Fruit fly (Drosophila melanogaster) whole organism, embryonic: ENCODE measurements around the gene IntS6.
A peak's percentile ranks its signal among the peaks of the same experiment; 100 is the strongest.

ENCODE experiments used
- Ada2b ChIP-seq: fragments of 200-800 bp; sonication (Bioruptor generic); IDR thresholded peaks from 2 replicates; pipeline ENCODE4 v1.3.6; 2022; ENCODE audit warnings: missing biosample characterization, missing genetic modification characterization
- Bgb ChIP-seq: fragments of 200-800 bp; sonication (Bioruptor generic); IDR thresholded peaks from 2 replicates; pipeline ENCODE4 v1.3.6; 2022; ENCODE audit warnings: missing biosample characterization, missing genetic modification characterization; ENCODE audit not compliant: partially characterized antibody
- CG10366 ChIP-seq: fragments of 200-800 bp; sonication (Bioruptor generic); IDR thresholded peaks from 2 replicates; pipeline ENCODE4 v1.3.6; 2022; ENCODE audit warnings: missing biosample characterization, missing genetic modification characterization
- CG11247 ChIP-seq: fragments of 200-800 bp; sonication (Bioruptor generic); IDR thresholded peaks from 2 replicates; pipeline ENCODE4 v1.3.6; 2022; ENCODE audit warnings: missing biosample characterization, missing genetic modification characterization
- CG12155 ChIP-seq: fragments of 200-800 bp; sonication (Bioruptor generic); optimal IDR thresholded peaks from 3 replicates; lab custom pipeline; 2016; ENCODE audit warnings: missing biosample characterization, missing genetic modification characterization
- CG12942 ChIP-seq: fragments of 200-800 bp; sonication (Bioruptor generic); optimal IDR thresholded peaks from 3 replicates; lab custom pipeline; 2016; ENCODE audit warnings: missing biosample characterization, missing genetic modification characterization
- CG13424 ChIP-seq: fragments of 200-800 bp; sonication (Bioruptor generic); optimal IDR thresholded peaks from 2 replicates; lab custom pipeline; 2019; ENCODE audit warnings: missing biosample characterization, mild to moderate bottlenecking, missing genetic modification characterization, moderate library complexity
- CG15514 ChIP-seq: fragments of 200-800 bp; sonication (Bioruptor generic); optimal IDR thresholded peaks from 3 replicates; lab custom pipeline; 2017; ENCODE audit warnings: missing biosample characterization, missing genetic modification characterization, mild to moderate bottlenecking, moderate library complexity, missing genetic modification reagents
- CG17361 ChIP-seq: fragments of 200-800 bp; sonication (Bioruptor generic); IDR thresholded peaks from 3 replicates; pipeline ENCODE4 v1.3.6; 2022; ENCODE audit warnings: missing biosample characterization, missing genetic modification characterization
- CG17568 ChIP-seq: fragments of 200-800 bp; sonication (Bioruptor generic); optimal IDR thresholded peaks from 2 replicates; lab custom pipeline; 2018; ENCODE audit warnings: missing biosample characterization, mild to moderate bottlenecking, missing genetic modification characterization, moderate library complexity
- CG17802 ChIP-seq: fragments of 200-800 bp; sonication (Bioruptor generic); optimal IDR thresholded peaks from 2 replicates; lab custom pipeline; 2018; ENCODE audit warnings: missing biosample characterization, mild to moderate bottlenecking, missing genetic modification characterization, moderate library complexity
- CG18619 ChIP-seq: fragments of 200-800 bp; sonication (Bioruptor generic); optimal IDR thresholded peaks from 3 replicates; lab custom pipeline; 2017; ENCODE audit warnings: missing biosample characterization, mild to moderate bottlenecking, missing genetic modification characterization
- CG32532 ChIP-seq: fragments of 200-800 bp; sonication (Bioruptor generic); IDR thresholded peaks from 2 replicates; pipeline ENCODE4 v1.3.6; 2022; ENCODE audit warnings: missing biosample characterization, missing genetic modification characterization
- CG33213 ChIP-seq: fragments of 200-800 bp; sonication (Bioruptor generic); optimal IDR thresholded peaks from 3 replicates; lab custom pipeline; 2016; ENCODE audit warnings: missing biosample characterization, missing genetic modification characterization
- CG3726 ChIP-seq: fragments of 200-800 bp; sonication (Bioruptor generic); IDR thresholded peaks from 3 replicates; pipeline ENCODE4, ENCODE4 v1.3.6; 2022; ENCODE audit warnings: missing biosample characterization, missing genetic modification characterization
- CG3838 ChIP-seq: fragments of 200-800 bp; sonication (Bioruptor generic); optimal IDR thresholded peaks from 3 replicates; lab custom pipeline; 2016; ENCODE audit warnings: missing biosample characterization, missing genetic modification characterization
- CG4820 ChIP-seq: fragments of 200-800 bp; sonication (Bioruptor generic); optimal IDR thresholded peaks from 3 replicates; lab custom pipeline; 2016; ENCODE audit warnings: missing biosample characterization, missing genetic modification characterization
- CG7786 ChIP-seq: fragments of 200-800 bp; sonication (Bioruptor generic); optimal IDR thresholded peaks from 2 replicates; lab custom pipeline; 2016; ENCODE audit warnings: missing biosample characterization, missing genetic modification characterization
- CG7987 ChIP-seq: fragments of 200-800 bp; sonication (Bioruptor generic); optimal IDR thresholded peaks from 2 replicates; lab custom pipeline; 2018; ENCODE audit warnings: missing biosample characterization, mild to moderate bottlenecking, missing genetic modification characterization, moderate library complexity
- Dad ChIP-seq: fragments of 200-800 bp; sonication (Bioruptor generic); optimal IDR thresholded peaks from 3 replicates; lab custom pipeline; 2016; ENCODE audit warnings: missing biosample characterization, missing genetic modification characterization
- Dp ChIP-seq: fragments of 200-800 bp; sonication (Bioruptor generic); optimal IDR thresholded peaks from 2 replicates; lab custom pipeline; 2018; ENCODE audit warnings: missing biosample characterization, mild to moderate bottlenecking, missing genetic modification characterization, moderate library complexity
- E2f2 ChIP-seq: fragments of 200-800 bp; sonication (Bioruptor generic); IDR thresholded peaks from 2 replicates; pipeline ENCODE4 v1.3.6; 2022; ENCODE audit warnings: missing biosample characterization, missing genetic modification characterization
- Elba2 ChIP-seq: fragments of 200-800 bp; sonication (Bioruptor generic); optimal IDR thresholded peaks from 3 replicates; lab custom pipeline; 2016; ENCODE audit warnings: missing biosample characterization, missing genetic modification characterization
- Ets97D ChIP-seq: fragments of 200-800 bp; sonication (Bioruptor generic); optimal IDR thresholded peaks from 3 replicates; lab custom pipeline; 2016; ENCODE audit warnings: missing biosample characterization, missing genetic modification characterization
- MESR4 ChIP-seq: fragments of 200-800 bp; sonication (Bioruptor generic); optimal IDR thresholded peaks from 2 replicates; lab custom pipeline; 2018; ENCODE audit warnings: missing biosample characterization, mild to moderate bottlenecking, missing genetic modification characterization, moderate library complexity
- NfI ChIP-seq: fragments of 200-800 bp; sonication (Bioruptor generic); optimal IDR thresholded peaks from 3 replicates; lab custom pipeline; 2018; ENCODE audit warnings: missing biosample characterization, mild to moderate bottlenecking, missing genetic modification characterization, moderate library complexity
- PHDP ChIP-seq: fragments of 200-800 bp; sonication (Bioruptor generic); optimal IDR thresholded peaks from 3 replicates; lab custom pipeline; 2018; ENCODE audit warnings: missing biosample characterization, mild to moderate bottlenecking, missing genetic modification characterization, moderate library complexity
- Ravus ChIP-seq: fragments of 200-800 bp; sonication (Bioruptor generic); IDR thresholded peaks from 2 replicates; pipeline ENCODE4 v1.3.6; 2022; ENCODE audit warnings: missing biosample characterization, missing genetic modification characterization
- Rx ChIP-seq: fragments of 200-800 bp; sonication (Bioruptor generic); IDR thresholded peaks from 2 replicates; pipeline ENCODE4 v1.3.6; 2022; ENCODE audit warnings: missing biosample characterization, missing genetic modification characterization
- Six4 ChIP-seq: fragments of 200-800 bp; sonication (Bioruptor generic); optimal IDR thresholded peaks from 2 replicates; lab custom pipeline; 2016; ENCODE audit warnings: missing biosample characterization, missing genetic modification characterization
- Taf1 ChIP-seq: fragments of 200-800 bp; sonication (Bioruptor generic); IDR thresholded peaks from 2 replicates; pipeline ENCODE4 v1.3.6; 2022; ENCODE audit warnings: missing biosample characterization, missing genetic modification characterization
- Xbp1 ChIP-seq: fragments of 200-800 bp; sonication (Bioruptor generic); optimal IDR thresholded peaks from 3 replicates; lab custom pipeline; 2016; ENCODE audit warnings: missing biosample characterization, mild to moderate bottlenecking, missing genetic modification characterization
- abd-A ChIP-seq: fragments of 200-800 bp; sonication (Bioruptor generic); optimal IDR thresholded peaks from 3 replicates; lab custom pipeline; 2019; ENCODE audit warnings: missing biosample characterization, mild to moderate bottlenecking, missing genetic modification characterization, moderate library complexity
- ac ChIP-seq: fragments of 200-800 bp; sonication (Bioruptor generic); optimal IDR thresholded peaks from 3 replicates; lab custom pipeline; 2017; ENCODE audit warnings: missing biosample characterization, mild to moderate bottlenecking, missing genetic modification characterization
- bbx ChIP-seq: fragments of 200-800 bp; sonication (Bioruptor generic); IDR thresholded peaks from 2 replicates; pipeline ENCODE4 v1.3.6; 2022; ENCODE audit warnings: missing biosample characterization, missing genetic modification characterization; ENCODE audit not compliant: partially characterized antibody
- gcm2 ChIP-seq: fragments of 200-800 bp; sonication (Bioruptor generic); optimal IDR thresholded peaks from 2 replicates; lab custom pipeline; 2016; ENCODE audit warnings: missing biosample characterization, missing genetic modification characterization
- grau ChIP-seq: fragments of 200-800 bp; optimal IDR thresholded peaks from 3 replicates; lab custom pipeline; 2019; ENCODE audit warnings: missing biosample characterization, mild to moderate bottlenecking, missing genetic modification characterization, moderate library complexity
- hkb ChIP-seq, 2 experiments: fragments of 200-800 bp in 1 of 2; fragments of >200 bp in 1 of 2; sonication (Bioruptor generic) in 1 of 2; IDR thresholded peaks in 1 of 2; optimal IDR thresholded peaks in 1 of 2; 2 replicates each; pipeline versions ENCODE4 v1.3.6 to Lab custom; 2017 to 2022; ENCODE audit warnings: missing biosample characterization in 1 of 2, missing genetic modification characterization in 1 of 2
- mam ChIP-seq: fragments of 200-800 bp; sonication (Bioruptor generic); optimal IDR thresholded peaks from 3 replicates; lab custom pipeline; 2016; ENCODE audit warnings: missing biosample characterization, missing genetic modification characterization
- mirr ChIP-seq: fragments of 200-800 bp; sonication (Bioruptor generic); optimal IDR thresholded peaks from 3 replicates; lab custom pipeline; 2018; ENCODE audit warnings: missing biosample characterization, mild to moderate bottlenecking, missing genetic modification characterization
- org-1 ChIP-seq: fragments of 200-800 bp; sonication (Bioruptor generic); optimal IDR thresholded peaks from 2 replicates; lab custom pipeline; 2017; ENCODE audit warnings: missing biosample characterization, missing genetic modification characterization
- pb ChIP-seq: fragments of 200-800 bp; sonication (Bioruptor generic); optimal IDR thresholded peaks from 3 replicates; lab custom pipeline; 2016; ENCODE audit warnings: missing biosample characterization, missing genetic modification characterization
- prd ChIP-seq, 3 experiments: fragments of >200 bp in 2 of 3; fragments of 200-800 bp in 1 of 3; sonication (Bioruptor generic) in 1 of 3; optimal IDR thresholded peaks in 2 of 3; IDR thresholded peaks in 1 of 3; 2 replicates in 2 of 3; 3 replicates in 1 of 3; pipeline versions ENCODE4 v1.3.6 to Lab custom; 2017 to 2022; ENCODE audit warnings: missing biosample characterization in 1 of 3, missing genetic modification characterization in 1 of 3
- shn ChIP-seq: fragments of 200-800 bp; sonication (Bioruptor generic); optimal IDR thresholded peaks from 3 replicates; lab custom pipeline; 2016; ENCODE audit warnings: missing biosample characterization, missing genetic modification characterization
- sima ChIP-seq: fragments of 200-800 bp; sonication (Bioruptor generic); optimal IDR thresholded peaks from 2 replicates; lab custom pipeline; 2016; ENCODE audit warnings: missing biosample characterization, missing genetic modification characterization
- sisA ChIP-seq: fragments of 200-800 bp; sonication (Bioruptor generic); IDR thresholded peaks from 2 replicates; pipeline ENCODE4 v1.3.6; 2022; ENCODE audit warnings: missing biosample characterization, missing genetic modification characterization
- sr ChIP-seq: fragments of 200-800 bp; sonication (Bioruptor generic); IDR thresholded peaks from 3 replicates; pipeline ENCODE4 v1.3.6; 2022; ENCODE audit warnings: missing biosample characterization, missing genetic modification characterization
- unc-4 ChIP-seq: fragments of 200-800 bp; sonication (Bioruptor generic); IDR thresholded peaks from 2 replicates; pipeline ENCODE4 v1.3.6; 2022; ENCODE audit warnings: missing biosample characterization, missing genetic modification characterization; ENCODE audit not compliant: partially characterized antibody
- usp ChIP-seq: fragments of >200 bp; optimal IDR thresholded peaks from 2 replicates; lab custom pipeline; 2017; ENCODE audit warnings: missing biosample characterization, missing genetic modification characterization
- zfh1 ChIP-seq: fragments of 200-800 bp; sonication (Bioruptor generic); IDR thresholded peaks from 3 replicates; pipeline ENCODE4 v1.3.6; 2022; ENCODE audit warnings: missing biosample characterization, missing genetic modification characterization

IntS6 gene

dm6 chrX:5705899-5706312 lies 41.1 kb downstream of the IntS6 start (continued):
- TF ChIP-seq NfI (GFP tag; lab: Kevin White, UChicago) = peak; percentile 67
- peak; percentile 84 for TF ChIP-seq org-1
- TF ChIP-seq grau (tag; lab: Kevin White, UChicago) = peak; percentile 81
- TF ChIP-seq CG18619 (GFP tag; lab: Kevin White, UChicago) = peak; percentile 62
- TF ChIP-seq CG7786 (GFP tag; lab: Kevin White, UChicago) = peak; percentile 41
- peak; percentile 96 for TF ChIP-seq CG32532 (GFP tag; lab: Robert Waterston, UW)
- TF ChIP-seq sr (GFP tag; lab: Robert Waterston, UW) = peak; percentile 70; the same call in 2 of the 3 replicates
- peak; percentile 79 for TF ChIP-seq CG13424 (tag; lab: Kevin White, UChicago)
- peak; percentile 54 for TF ChIP-seq CG12942 (GFP tag; lab: Kevin White, UChicago)
- TF ChIP-seq shn = peak; percentile 62
- TF ChIP-seq ac (GFP tag; lab: Kevin White, UChicago) = no peak
- TF ChIP-seq CG3726 (GFP tag; lab: Robert Waterston, UW) = peak; percentile 87; the same call in 2 of the 3 replicates
- TF ChIP-seq Ravus (GFP tag; lab: Robert Waterston, UW) = peak; percentile 73
- TF ChIP-seq CG12155 (GFP tag; lab: Kevin White, UChicago) = peak; percentile 62
- no peak for TF ChIP-seq usp (GFP tag; lab: Kevin White, UChicago)
- TF ChIP-seq CG15514 = peak; percentile 85
- peak; percentile 15 for TF ChIP-seq gcm2
- peak; percentile 66 for TF ChIP-seq Dad (GFP tag; lab: Kevin White, UChicago)
- TF ChIP-seq CG10366 (GFP tag; lab: Robert Waterston, UW) = peak; percentile 82
- peak; percentile 21 for TF ChIP-seq mirr (GFP tag; lab: Kevin White, UChicago)
- peak; percentile 91 for TF ChIP-seq zfh1 (GFP tag; lab: Robert Waterston, UW)
- no peak for TF ChIP-seq Ets97D
- TF ChIP-seq prd (optimal IDR thresholded peaks at IDR 0.05; lab: Kevin White, UChicago) = no peak
- peak; percentile 92 for TF ChIP-seq prd (GFP tag; IDR thresholded peaks at IDR 0.05; lab: Robert Waterston, UW)
- TF ChIP-seq CG17361 (GFP tag; lab: Robert Waterston, UW) = peak; percentile 81
- no peak for TF ChIP-seq CG17568 (GFP tag; lab: Kevin White, UChicago)
- TF ChIP-seq mam = peak; percentile 83
- TF ChIP-seq Xbp1 = peak; percentile 76
- peak; percentile 32 for TF ChIP-seq pb (GFP tag; lab: Kevin White, UChicago)
- peak; percentile 92 for TF ChIP-seq CG11247 (GFP tag; lab: Robert Waterston, UW)
- no peak for TF ChIP-seq abd-A (tag; lab: Kevin White, UChicago)
- peak; percentile 22 for TF ChIP-seq CG17802 (tag; lab: Kevin White, UChicago)
- TF ChIP-seq Ada2b (GFP tag; lab: Robert Waterston, UW) = peak; percentile 93
- TF ChIP-seq sima = no peak
- TF ChIP-seq sisA (GFP tag; lab: Robert Waterston, UW) = peak; percentile 87
- TF ChIP-seq Rx = peak; percentile 85
- TF ChIP-seq Six4 (GFP tag; lab: Kevin White, UChicago) = peak; percentile 62
- peak; percentile 66 for TF ChIP-seq E2f2 (GFP tag; lab: Robert Waterston, UW)
- peak; percentile 23 for TF ChIP-seq CG3838 (GFP tag; lab: Kevin White, UChicago)
- peak; percentile 58 for TF ChIP-seq CG7987 (GFP tag; lab: Kevin White, UChicago)
- TF ChIP-seq Dp (GFP tag; lab: Kevin White, UChicago) = no peak
- peak; percentile 84 for TF ChIP-seq CG4820 (GFP tag; lab: Kevin White, UChicago)
- TF ChIP-seq MESR4 (GFP tag; lab: Kevin White, UChicago) = no peak
- no peak for TF ChIP-seq Bgb (GFP tag; lab: Robert Waterston, UW)
- TF ChIP-seq PHDP (tag; lab: Kevin White, UChicago) = peak; percentile 81
- TF ChIP-seq hkb (optimal IDR thresholded peaks at IDR 0.05; lab: Kevin White, UChicago) = no peak
- peak; percentile 92 for TF ChIP-seq hkb (GFP tag; IDR thresholded peaks at IDR 0.05; lab: Robert Waterston, UW)
- peak; percentile 88 for TF ChIP-seq Taf1
- no peak for TF ChIP-seq bbx (GFP tag; lab: Robert Waterston, UW)
- no peak for TF ChIP-seq Elba2
- TF ChIP-seq unc-4 (GFP tag; lab: Robert Waterston, UW) = no peak
- TF ChIP-seq CG33213 (GFP tag; lab: Kevin White, UChicago) = no peak
